Worm (Caenorhabditis elegans) whole organism, L4 larva: Measurements from ENCODE around the gene dmsr-14.

Experiments
- D1046.2 ChIP-seq: fragments of 200-800 bp; sonication (Bioruptor generic); IDR thresholded peaks from 2 replicates; pipeline ENCODE4 v1.3.6; 2022; ENCODE audit warnings: missing genetic modification characterization, missing compliant biosample characterization
- F49E8.2 ChIP-seq: sonication (generic microtip); optimal IDR thresholded peaks from 2 replicates; lab custom pipeline; 2016; ENCODE audit warnings: missing compliant biosample characterization, mild to moderate bottlenecking, missing genetic modification characterization, borderline replicate concordance
- R02D3.7 ChIP-seq: fragments of 150-350 bp; sonication (generic microtip); optimal IDR thresholded peaks from 3 replicates; lab custom pipeline; 2014; ENCODE audit warnings: missing biosample characterization, missing genetic modification characterization
- T20F7.1 ChIP-seq: fragments of 200-800 bp; sonication (Bioruptor generic); optimal IDR thresholded peaks from 2 replicates; lab custom pipeline; 2018; ENCODE audit warnings: mild to moderate bottlenecking, missing genetic modification characterization, missing compliant biosample characterization
- Y48G9A.11 ChIP-seq: fragments of 200-800 bp; sonication (Bioruptor generic); IDR thresholded peaks from 2 replicates; pipeline ENCODE4 v1.3.6; 2022; ENCODE audit warnings: missing genetic modification reagents, missing genetic modification characterization, missing compliant biosample characterization
- aha-1 ChIP-seq: fragments of 150-350 bp; peaks from one replicate; lab custom pipeline; 2014; ENCODE audit warnings: missing biosample characterization, missing genetic modification characterization
- aly-2 ChIP-seq: sonication (generic microtip); optimal IDR thresholded peaks from 2 replicates; lab custom pipeline; 2018; ENCODE audit warnings: missing biosample characterization, missing genetic modification characterization
- ceh-44 ChIP-seq: fragments of 200-800 bp; sonication (Bioruptor generic); IDR thresholded peaks from 2 replicates; pipeline ENCODE4 v1.3.6; 2022; ENCODE audit warnings: missing genetic modification reagents, missing genetic modification characterization, missing compliant biosample characterization
- ctbp-1 ChIP-seq: fragments of 200-800 bp; sonication (Bioruptor generic); IDR thresholded peaks from 2 replicates; pipeline ENCODE4 v1.3.6; 2022; ENCODE audit warnings: missing genetic modification reagents, missing genetic modification characterization, missing compliant biosample characterization
- daf-16 ChIP-seq, 3 experiments: sonication (generic microtip); optimal IDR thresholded peaks; 2 replicates each; lab custom pipeline; 2016 to 2017; ENCODE audit warnings: missing genetic modification characterization in 3 of 3, missing genetic modification reagents in 3 of 3, mild to moderate bottlenecking in 2 of 3, missing compliant biosample characterization in 2 of 3, missing biosample characterization in 1 of 3, moderate library complexity in 1 of 3
- dmd-9 ChIP-seq: fragments of 200-800 bp; sonication (Bioruptor generic); IDR thresholded peaks from 2 replicates; pipeline ENCODE4 v1.3.6; 2022; ENCODE audit warnings: missing genetic modification reagents, missing genetic modification characterization, missing compliant biosample characterization
- dpl-1 ChIP-seq: fragments of 150-350 bp; optimal IDR thresholded peaks from 2 replicates; lab custom pipeline; 2014; ENCODE audit warnings: missing biosample characterization, missing genetic modification reagents, missing genetic modification characterization
- duxl-1 ChIP-seq: sonication (generic microtip); optimal IDR thresholded peaks from 2 replicates; lab custom pipeline; 2016; ENCODE audit warnings: mild to moderate bottlenecking, missing genetic modification characterization, moderate library complexity, missing compliant biosample characterization; ENCODE audit not compliant: poor library complexity
- egl-27 ChIP-seq: sonication (generic microtip); optimal IDR thresholded peaks from 3 replicates; lab custom pipeline; 2017; ENCODE audit warnings: missing biosample characterization, missing genetic modification reagents, missing genetic modification characterization
- egl-43 ChIP-seq: fragments of 200-800 bp; sonication (Bioruptor generic); IDR thresholded peaks from 2 replicates; pipeline ENCODE4 v1.3.6; 2022; ENCODE audit warnings: missing genetic modification reagents, missing genetic modification characterization, missing compliant biosample characterization
- fkh-10 ChIP-seq: fragments of 150-350 bp; optimal IDR thresholded peaks from 2 replicates; lab custom pipeline; 2014; ENCODE audit warnings: missing biosample characterization, missing genetic modification reagents, missing genetic modification characterization
- hlh-11 ChIP-seq: fragments of 200-800 bp; sonication (Bioruptor generic); optimal IDR thresholded peaks from 2 replicates; lab custom pipeline; 2018; ENCODE audit warnings: mild to moderate bottlenecking, missing genetic modification characterization, missing compliant biosample characterization
- jun-1 ChIP-seq: fragments of 150-350 bp; optimal IDR thresholded peaks from 2 replicates; lab custom pipeline; 2014; ENCODE audit warnings: missing biosample characterization, missing genetic modification reagents, missing genetic modification characterization
- lim-7 ChIP-seq: fragments of 200-800 bp; sonication (Bioruptor generic); IDR thresholded peaks from 2 replicates; pipeline ENCODE4 v1.3.6; 2022; ENCODE audit warnings: missing genetic modification characterization, missing compliant biosample characterization
- lin-38 ChIP-seq: fragments of 200-800 bp; sonication (Bioruptor generic); IDR thresholded peaks from 2 replicates; pipeline ENCODE4 v1.3.6; 2022; ENCODE audit warnings: missing genetic modification reagents, missing genetic modification characterization, missing compliant biosample characterization
- lin-39 ChIP-seq: fragments of 150-350 bp; optimal IDR thresholded peaks from 2 replicates; lab custom pipeline; 2014; ENCODE audit warnings: missing biosample characterization, missing genetic modification reagents, missing genetic modification characterization
- lsy-2 ChIP-seq, 2 experiments: fragments of 150-350 bp in 1 of 2; sonication (generic microtip) in 1 of 2; optimal IDR thresholded peaks; 2 replicates each; lab custom pipeline; 2014 to 2017; ENCODE audit warnings: missing biosample characterization in 2 of 2, missing genetic modification characterization in 2 of 2
- mdl-1 ChIP-seq, 2 experiments: fragments of 150-350 bp in 1 of 2; sonication (generic microtip) in 1 of 2; optimal IDR thresholded peaks; 2 replicates each; lab custom pipeline; 2014 to 2017; ENCODE audit warnings: missing biosample characterization in 2 of 2, missing genetic modification characterization in 2 of 2
- mes-2 ChIP-seq: sonication (generic microtip); optimal IDR thresholded peaks from 2 replicates; lab custom pipeline; 2016; ENCODE audit warnings: missing genotype, mild to moderate bottlenecking, missing genetic modification characterization, missing compliant biosample characterization; ENCODE audit not compliant: poor library complexity, severe bottlenecking
- nhr-11 ChIP-seq: fragments of 150-350 bp; optimal IDR thresholded peaks from 2 replicates; lab custom pipeline; 2014; ENCODE audit warnings: missing biosample characterization, missing genetic modification characterization
- nhr-237 ChIP-seq: sonication (generic microtip); optimal IDR thresholded peaks from 2 replicates; lab custom pipeline; 2017; ENCODE audit warnings: missing biosample characterization, missing genetic modification characterization
- nhr-28 ChIP-seq: fragments of 150-350 bp; optimal IDR thresholded peaks from 2 replicates; lab custom pipeline; 2014; ENCODE audit warnings: missing biosample characterization, missing genetic modification characterization
- nhr-41 ChIP-seq: fragments of 200-800 bp; sonication (Bioruptor generic); IDR thresholded peaks from 2 replicates; pipeline ENCODE4 v1.3.6; 2022; ENCODE audit warnings: missing genetic modification reagents, missing genetic modification characterization, missing compliant biosample characterization
- nhr-48 ChIP-seq: sonication (generic microtip); optimal IDR thresholded peaks from 2 replicates; lab custom pipeline; 2016; ENCODE audit warnings: mild to moderate bottlenecking, missing genetic modification characterization, missing compliant biosample characterization
- nhr-77 ChIP-seq: fragments of 150-350 bp; optimal IDR thresholded peaks from 2 replicates; lab custom pipeline; 2014; ENCODE audit warnings: missing biosample characterization, missing genetic modification characterization
- pqm-1 ChIP-seq: sonication (generic microtip); optimal IDR thresholded peaks from 2 replicates; lab custom pipeline; 2017; ENCODE audit warnings: missing biosample characterization, missing genetic modification characterization
- rbr-2 ChIP-seq: sonication (generic microtip); optimal IDR thresholded peaks from 2 replicates; lab custom pipeline; 2016; ENCODE audit warnings: missing genotype, missing genetic modification characterization, missing compliant biosample characterization
- set-16 ChIP-seq: fragments of 200-800 bp; sonication (Bioruptor generic); IDR thresholded peaks from 2 replicates; pipeline ENCODE4 v1.3.6; 2022; ENCODE audit warnings: missing genetic modification reagents, missing genetic modification characterization, missing compliant biosample characterization
- snpc-4 ChIP-seq: fragments of 150-350 bp; optimal IDR thresholded peaks from 2 replicates; lab custom pipeline; 2014; ENCODE audit warnings: missing biosample characterization, missing genetic modification characterization
- tra-1 ChIP-seq: fragments of 200-800 bp; sonication (Bioruptor generic); IDR thresholded peaks from 2 replicates; pipeline ENCODE4 v1.3.6; 2022; ENCODE audit warnings: missing genetic modification reagents, missing genetic modification characterization, missing compliant biosample characterization
- unc-130 ChIP-seq: sonication (generic microtip); optimal IDR thresholded peaks from 2 replicates; lab custom pipeline; 2016; ENCODE audit warnings: missing genetic modification reagents, missing genetic modification characterization, missing compliant biosample characterization
- unc-39 ChIP-seq: sonication (generic microtip); optimal IDR thresholded peaks from 2 replicates; lab custom pipeline; 2017; ENCODE audit warnings: missing biosample characterization, missing genetic modification characterization
- unc-62 ChIP-seq, 3 experiments: fragments of 150-350 bp in 1 of 3; sonication (generic microtip); optimal IDR thresholded peaks in 2 of 3; peaks in 1 of 3; 1 replicate in 1 of 3; 2 replicates in 2 of 3; lab custom pipeline; 2014 to 2017; ENCODE audit warnings: missing biosample characterization in 3 of 3, missing genetic modification characterization in 3 of 3, missing genetic modification reagents in 3 of 3, missing genotype in 1 of 3
- zag-1 ChIP-seq: fragments of 150-350 bp; optimal IDR thresholded peaks from 2 replicates; lab custom pipeline; 2014; ENCODE audit warnings: missing biosample characterization, missing genetic modification characterization
- zfp-3 ChIP-seq: fragments of 200-800 bp; sonication (Bioruptor generic); conservative IDR thresholded peaks from 2 replicates; pipeline ENCODE4 v1.3.6; 2022; ENCODE audit warnings: missing genetic modification reagents, missing genetic modification characterization, missing compliant biosample characterization
- ztf-11 ChIP-seq: fragments of 150-350 bp; optimal IDR thresholded peaks from 2 replicates; lab custom pipeline; 2014; ENCODE audit warnings: missing biosample characterization, missing genetic modification characterization

Gene dmsr-14

DNA sequence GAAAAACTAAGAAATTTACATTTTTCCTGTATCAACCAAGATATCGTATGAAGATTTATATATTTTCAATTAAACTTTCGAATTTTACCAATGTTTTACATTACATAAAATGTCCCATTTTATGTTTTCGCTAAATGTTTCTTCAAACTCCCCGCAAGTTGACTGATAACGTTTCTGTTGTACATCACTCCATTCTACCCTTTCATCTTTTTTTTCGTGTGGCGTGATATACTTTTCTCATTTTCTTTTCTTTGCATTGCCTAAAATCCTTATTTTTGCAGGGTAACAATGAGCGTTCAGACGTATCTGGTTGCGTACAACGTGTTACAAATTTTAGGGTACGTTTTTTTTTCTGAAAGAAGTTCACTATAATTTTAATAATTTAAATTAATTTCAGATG lies 21.9 kb upstream of the dmsr-14 start, which contains the start of gene hpo-8 (continued):
- TF ChIP-seq nhr-48 (tag; lab: Kevin White, UChicago) (no peak), nhr-77 (peak; percentile 37), pqm-1 (tag; lab: Kevin White, UChicago) (peak; percentile 38), nhr-28 (tag; lab: Kevin White, UChicago) (peak; percentile 56), nhr-11 (tag; lab: Kevin White, UChicago) (no peak), dmd-9 (GFP tag; lab: Robert Waterston, UW) (no peak), nhr-237 (tag; lab: Kevin White, UChicago) (no peak), lsy-2 (tag; optimal IDR thresholded peaks at IDR 0.05; lab: Kevin White, UChicago) (no peak), mdl-1 (tag; optimal IDR thresholded peaks at IDR 0.05; lab: Kevin White, UChicago) (no peak), egl-27 (tag; lab: Kevin White, UChicago) (no peak), lin-39 (tag; lab: Kevin White, UChicago) (no peak), rbr-2 (no peak), aly-2 (tag; lab: Kevin White, UChicago) (no peak)

DNA sequence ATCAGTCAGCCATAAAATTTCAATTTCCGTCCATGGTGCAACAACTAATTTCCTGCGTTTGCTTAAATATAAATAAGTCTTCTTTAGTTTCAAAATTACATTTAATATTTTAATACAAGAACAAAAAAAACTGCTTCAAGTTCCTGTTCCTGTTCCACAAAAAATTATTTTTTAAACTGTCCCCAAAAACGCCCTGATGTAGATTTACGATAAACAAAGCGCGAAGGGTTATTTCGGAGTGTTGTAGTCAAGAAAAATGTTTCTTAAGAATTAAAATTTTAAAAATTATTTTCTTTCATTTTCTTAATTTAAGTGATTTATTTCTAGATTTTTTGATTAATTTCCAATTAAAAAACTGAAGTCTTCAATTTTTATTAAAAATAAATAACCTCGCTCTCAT lies 21.5 kb upstream of the dmsr-14 start, which contains the start of gene T15B7.15:
TSS of gene T15B7.15 (minus strand) at position 67 of the 400 bp plus-strand sequence.
- TF ChIP-seq lim-7 (no peak), ztf-11 (no peak), dpl-1 (peak; percentile 77), ceh-44 (GFP tag; lab: Robert Waterston, UW) (no peak), Y48G9A.11 (peak; percentile 92), mes-2 (tag; lab: Kevin White, UChicago) (peak; percentile 58), unc-39 (tag; lab: Kevin White, UChicago) (no peak), daf-16 (GFP tag; optimal IDR thresholded peaks at IDR 0.05; lab: Kevin White, UChicago) (no peak), daf-16 (tag; optimal IDR thresholded peaks at IDR 0.05; lab: Kevin White, UChicago) (no peak), aly-2 (tag; lab: Kevin White, UChicago) (no peak), T20F7.1 (GFP tag; lab: Kevin White, UChicago) (peak; percentile 94), ctbp-1 (GFP tag; lab: Robert Waterston, UW) (no peak), nhr-237 (tag; lab: Kevin White, UChicago) (no peak), aha-1 (no peak), jun-1 (tag; lab: Kevin White, UChicago) (no peak), R02D3.7 (peak; percentile 85), snpc-4 (tag; lab: Kevin White, UChicago) (no peak), nhr-41 (GFP tag; lab: Robert Waterston, UW) (no peak)

DNA sequence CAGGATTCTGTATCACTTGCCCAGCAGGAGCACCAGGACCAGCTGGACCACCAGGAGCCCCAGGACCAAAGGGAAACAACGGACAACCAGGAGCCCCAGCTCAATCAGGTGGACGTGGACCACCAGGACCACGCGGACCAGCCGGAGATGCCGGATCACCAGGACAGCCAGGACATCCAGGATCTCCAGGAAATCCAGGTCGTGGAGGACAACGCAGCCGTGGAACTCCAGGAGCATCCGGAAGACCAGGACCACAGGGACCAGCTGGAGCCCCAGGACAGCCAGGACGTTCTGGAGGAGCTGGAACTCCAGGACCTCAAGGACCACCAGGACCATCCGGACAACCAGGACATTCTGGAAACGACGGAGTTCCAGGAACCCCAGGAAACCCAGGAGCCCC lies 19.0 kb upstream of the dmsr-14 start:
- TF ChIP-seq F49E8.2 (tag; lab: Kevin White, UChicago) = no peak
- TF ChIP-seq set-16 = peak; percentile 95
- TF ChIP-seq unc-130 (GFP tag; lab: Kevin White, UChicago) = no peak

DNA sequence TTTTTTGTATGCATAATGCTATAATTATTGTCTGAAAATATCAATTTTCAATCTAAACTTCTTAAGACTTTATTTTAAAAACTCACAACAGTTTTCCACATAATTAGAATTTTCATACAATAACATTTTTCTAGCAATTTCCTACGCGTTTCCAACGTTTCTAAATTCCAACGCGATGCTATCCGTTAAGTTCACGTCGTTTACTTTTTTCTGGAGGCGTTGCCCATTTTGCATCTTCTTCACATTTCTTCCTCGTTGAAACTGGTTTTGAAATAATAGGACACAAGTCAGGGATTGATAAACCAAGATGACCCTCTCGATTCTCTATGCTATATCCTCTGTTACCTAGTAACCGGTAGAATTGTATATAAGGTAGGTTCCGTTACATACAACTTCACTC lies 18.2 kb upstream of the dmsr-14 start, which contains the start of the genes T15B7.14 and col-143:
TSS of gene T15B7.14 (minus strand) at position 101 of the 400 bp plus-strand sequence.
TSS of gene col-143 (plus strand) at position 394 of the 400 bp plus-strand sequence.
- TF ChIP-seq zag-1 (tag; lab: Kevin White, UChicago) = no peak
- TF ChIP-seq lin-38 (GFP tag; lab: Robert Waterston, UW) = no peak
- TF ChIP-seq egl-43 (GFP tag; lab: Robert Waterston, UW) = no peak
- no peak for TF ChIP-seq unc-62 (GFP tag; optimal IDR thresholded peaks at IDR 0.05 in 1 of 2; lab: Kevin White, UChicago)
- TF ChIP-seq unc-62 (tag; optimal IDR thresholded peaks at IDR 0.05; lab: Kevin White, UChicago) = no peak
- no peak for TF ChIP-seq tra-1
- no peak for TF ChIP-seq set-16
- TF ChIP-seq aly-2 (tag; lab: Kevin White, UChicago) = no peak
- no peak for TF ChIP-seq duxl-1 (tag; lab: Kevin White, UChicago)
- no peak for TF ChIP-seq zfp-3 (GFP tag; lab: Robert Waterston, UW)
- no peak for TF ChIP-seq unc-130 (GFP tag; lab: Kevin White, UChicago)
- TF ChIP-seq D1046.2 (GFP tag; lab: Robert Waterston, UW) = no peak
- TF ChIP-seq nhr-48 (tag; lab: Kevin White, UChicago) = no peak
- TF ChIP-seq hlh-11 (tag; lab: Kevin White, UChicago) = no peak
- TF ChIP-seq ztf-11 = no peak
- no peak for TF ChIP-seq fkh-10 (GFP tag; lab: Kevin White, UChicago)
